Worm (Caenorhabditis elegans) whole organism, L2 larva: ENCODE data around the gene asp-13.

Experiments
- C34F6.9 ChIP-seq: fragments of 150-350 bp; optimal IDR thresholded peaks from 2 replicates; lab custom pipeline; 2014; ENCODE audit warnings: missing biosample characterization, missing genetic modification characterization
- R02D3.7 ChIP-seq: fragments of 150-350 bp; optimal IDR thresholded peaks from 2 replicates; lab custom pipeline; 2014; ENCODE audit warnings: missing biosample characterization, missing genetic modification characterization
- Y55F3AM.14 ChIP-seq: fragments of 200-800 bp; sonication (Bioruptor generic); optimal IDR thresholded peaks from 2 replicates; lab custom pipeline; 2018; ENCODE audit warnings: mild to moderate bottlenecking, missing genetic modification characterization, missing compliant biosample characterization
- alr-1 ChIP-seq: fragments of 150-350 bp; optimal IDR thresholded peaks from 2 replicates; lab custom pipeline; 2014; ENCODE audit warnings: missing biosample characterization, missing genetic modification characterization
- ama-1 ChIP-seq: fragments of 150-350 bp; optimal IDR thresholded peaks from 2 replicates; lab custom pipeline; 2018; ENCODE audit warnings: inconsistent platforms
- blmp-1 ChIP-seq: sonication (generic microtip); optimal IDR thresholded peaks from 2 replicates; lab custom pipeline; 2017; ENCODE audit warnings: missing genetic modification characterization, mild to moderate bottlenecking, missing compliant biosample characterization, antibody characterized with exemption, moderate library complexity; ENCODE audit not compliant: insufficient read depth
- ceh-16 ChIP-seq: fragments of 150-350 bp; optimal IDR thresholded peaks from 2 replicates; lab custom pipeline; 2014; ENCODE audit warnings: missing biosample characterization, missing genetic modification characterization
- ceh-82 ChIP-seq: fragments of 150-350 bp; optimal IDR thresholded peaks from 2 replicates; lab custom pipeline; 2014; ENCODE audit warnings: missing biosample characterization, missing genetic modification characterization
- fos-1 ChIP-seq: fragments of 150-350 bp; optimal IDR thresholded peaks from 2 replicates; lab custom pipeline; 2014; ENCODE audit warnings: missing biosample characterization, missing genetic modification characterization
- gmeb-1 ChIP-seq: fragments of 150-350 bp; optimal IDR thresholded peaks from 2 replicates; lab custom pipeline; 2014; ENCODE audit warnings: missing biosample characterization, missing genetic modification characterization
- lin-11 ChIP-seq: fragments of 150-350 bp; sonication (generic microtip); optimal IDR thresholded peaks from 2 replicates; lab custom pipeline; 2014; ENCODE audit warnings: missing biosample characterization, missing genetic modification characterization, inconsistent platforms, mixed read lengths
- lin-39 ChIP-seq: fragments of 150-350 bp; optimal IDR thresholded peaks from 2 replicates; lab custom pipeline; 2014; ENCODE audit warnings: missing biosample characterization, missing genetic modification reagents, missing genetic modification characterization
- mab-5 ChIP-seq: fragments of 150-350 bp; optimal IDR thresholded peaks from 2 replicates; lab custom pipeline; 2014; ENCODE audit warnings: missing biosample characterization, missing genetic modification characterization
- nhr-10 ChIP-seq: sonication (generic microtip); optimal IDR thresholded peaks from 2 replicates; lab custom pipeline; 2017; ENCODE audit warnings: missing biosample characterization, missing genetic modification characterization
- nhr-11 ChIP-seq: fragments of 150-350 bp; optimal IDR thresholded peaks from 2 replicates; lab custom pipeline; 2014; ENCODE audit warnings: missing biosample characterization, missing genetic modification characterization
- nhr-129 ChIP-seq: fragments of 150-350 bp; optimal IDR thresholded peaks from 2 replicates; lab custom pipeline; 2014; ENCODE audit warnings: missing biosample characterization, missing genetic modification characterization
- nhr-21 ChIP-seq: fragments of 150-350 bp; optimal IDR thresholded peaks from 2 replicates; lab custom pipeline; 2014; ENCODE audit warnings: missing biosample characterization, missing genetic modification characterization
- nhr-25 ChIP-seq: fragments of 150-350 bp; sonication (generic microtip); optimal IDR thresholded peaks from 3 replicates; lab custom pipeline; 2014; ENCODE audit warnings: missing biosample characterization, missing genetic modification characterization
- nhr-6 ChIP-seq: fragments of 150-350 bp; optimal IDR thresholded peaks from 2 replicates; lab custom pipeline; 2014; ENCODE audit warnings: missing biosample characterization, missing genetic modification characterization
- nhr-77 ChIP-seq: fragments of 150-350 bp; optimal IDR thresholded peaks from 2 replicates; lab custom pipeline; 2014; ENCODE audit warnings: missing biosample characterization, missing genetic modification characterization
- sem-4 ChIP-seq: fragments of 150-350 bp; optimal IDR thresholded peaks from 2 replicates; lab custom pipeline; 2014; ENCODE audit warnings: missing biosample characterization, missing genetic modification reagents, missing genetic modification characterization
- skn-1 ChIP-seq: sonication (generic microtip); optimal IDR thresholded peaks from 2 replicates; lab custom pipeline; 2017; ENCODE audit warnings: missing biosample characterization, missing genetic modification characterization
- sma-3 ChIP-seq: sonication (generic microtip); optimal IDR thresholded peaks from 2 replicates; lab custom pipeline; 2016; ENCODE audit warnings: missing genetic modification reagents, missing genetic modification characterization, missing compliant biosample characterization
- snpc-4 ChIP-seq: fragments of 150-350 bp; optimal IDR thresholded peaks from 2 replicates; lab custom pipeline; 2014; ENCODE audit warnings: missing biosample characterization, missing genetic modification characterization
- unc-55 ChIP-seq: fragments of 150-350 bp; sonication (generic microtip); optimal IDR thresholded peaks from 3 replicates; lab custom pipeline; 2014; ENCODE audit warnings: missing biosample characterization, missing genetic modification reagents, missing genetic modification characterization
- unc-62 ChIP-seq: fragments of 150-350 bp; optimal IDR thresholded peaks from 2 replicates; lab custom pipeline; 2014; ENCODE audit warnings: missing biosample characterization, missing genetic modification reagents, missing genetic modification characterization
- ztf-1 ChIP-seq: fragments of 200-800 bp; sonication (Bioruptor generic); conservative IDR thresholded peaks from 2 replicates; pipeline ENCODE4 v1.3.6; 2022; ENCODE audit warnings: missing genetic modification characterization, missing compliant biosample characterization

The asp-13 gene

ce11 chrV:8631277-8631765 lies 11.7 kb downstream of the asp-13 start, which contains the start of gene atg-18 (continued):
- peak; percentile 45 for TF ChIP-seq mab-5 (tag; lab: Kevin White, UChicago)
- peak; percentile 22 for TF ChIP-seq snpc-4 (tag; lab: Kevin White, UChicago)
- peak; percentile 73 for TF ChIP-seq gmeb-1 (tag; lab: Kevin White, UChicago)
- TF ChIP-seq lin-11 (tag; lab: Kevin White, UChicago), result peak; percentile 81

- no peak for TF ChIP-seq sem-4
- TF ChIP-seq gmeb-1 (tag; lab: Kevin White, UChicago), result no peak
- TF ChIP-seq nhr-25 (tag; lab: Kevin White, UChicago), result no peak
- no peak for TF ChIP-seq lin-11 (tag; lab: Kevin White, UChicago)
- TF ChIP-seq snpc-4 (tag; lab: Kevin White, UChicago), result no peak
- no peak for TF ChIP-seq ceh-82
- no peak for TF ChIP-seq nhr-129 (tag; lab: Kevin White, UChicago)
- TF ChIP-seq, all 48 proteins: peak for 0
Measured at ce11 chrV:8629029-8629428, 14.0 kb downstream of the asp-13 start, which contains the start of gene F41E6.12. TSS of gene F41E6.12 (minus strand) at chrV:8629129.

ce11 chrV:8627580-8627979 lies 15.4 kb downstream of the asp-13 start:
- TF ChIP-seq ceh-16 (tag; lab: Kevin White, UChicago), result no peak
- no peak for TF ChIP-seq nhr-21 (tag; lab: Kevin White, UChicago)
- no peak for TF ChIP-seq unc-55 (GFP tag; lab: Kevin White, UChicago)
- TF ChIP-seq nhr-77, result no peak
- TF ChIP-seq nhr-6, result no peak
- no peak for TF ChIP-seq blmp-1 (tag; lab: Kevin White, UChicago)
- TF ChIP-seq skn-1 (tag; lab: Kevin White, UChicago), result no peak

ce11 chrV:8626406-8626805 lies 16.6 kb downstream of the asp-13 start:
- TF ChIP-seq nhr-11 (tag; lab: Kevin White, UChicago) (no peak), fos-1 (no peak), Y55F3AM.14 (no peak), snpc-4 (tag; lab: Kevin White, UChicago) (no peak), ama-1 (lab: Kevin White, UChicago) (no peak), nhr-77 (no peak), sma-3 (GFP tag; lab: Kevin White, UChicago) (no peak), ceh-16 (tag; lab: Kevin White, UChicago) (no peak), skn-1 (tag; lab: Kevin White, UChicago) (no peak), unc-62 (no peak), blmp-1 (tag; lab: Kevin White, UChicago) (no peak), ceh-82 (no peak), ztf-1 (GFP tag; lab: Robert Waterston, UW) (no peak), C34F6.9 (tag; lab: Kevin White, UChicago) (no peak), alr-1 (tag; lab: Kevin White, UChicago) (no peak)

ce11 chrV:8623754-8624153 lies 19.2 kb downstream of the asp-13 start, which contains the start of gene F41E6.17:
TSS of gene F41E6.17 (plus strand) at chrV:8624101.
- TF ChIP-seq R02D3.7 (tag; lab: Kevin White, UChicago) (no peak), unc-55 (GFP tag; lab: Kevin White, UChicago) (peak; percentile 10)

- TF ChIP-seq ceh-82 (no peak), nhr-10 (tag; lab: Kevin White, UChicago) (no peak)
- TF ChIP-seq, all 48 proteins: peak for 0
Measured at ce11 chrV:8622314-8622713, 20.7 kb downstream of the asp-13 start, which contains the start of gene F41E6.1. TSS of gene F41E6.1 (plus strand) at chrV:8622614.

ce11 chrV:8621213-8621612 lies 21.8 kb downstream of the asp-13 start, which contains the start of gene idpc-2:
TSS of gene idpc-2 (minus strand) at chrV:8621313.
- TF ChIP-seq lin-39 (tag; lab: Kevin White, UChicago) (no peak), mab-5 (tag; lab: Kevin White, UChicago) (no peak), nhr-25 (tag; lab: Kevin White, UChicago) (no peak), sem-4 (no peak), ztf-1 (GFP tag; lab: Robert Waterston, UW) (no peak), ama-1 (lab: Kevin White, UChicago) (no peak)
- TF ChIP-seq, all 48 proteins: peak for 0
